Fruit fly (Drosophila melanogaster) whole organism, embryonic: ENCODE data around the gene r2d2.

Experiments used
- B-H1 ChIP-seq: fragments of 200-800 bp; sonication (Bioruptor generic); IDR thresholded peaks from 3 replicates; pipeline ENCODE4 v1.3.6; 2022; ENCODE audit warnings: missing biosample characterization, missing genetic modification characterization
- BEAF-32 ChIP-seq: fragments of 200-800 bp; sonication (Bioruptor generic); optimal IDR thresholded peaks from 3 replicates; lab custom pipeline; 2017; ENCODE audit warnings: missing biosample characterization, missing genetic modification characterization, mild to moderate bottlenecking, moderate library complexity, missing genetic modification reagents
- C15 ChIP-seq: fragments of 200-800 bp; sonication (Bioruptor generic); IDR thresholded peaks from 3 replicates; pipeline ENCODE4 v1.3.6; 2022; ENCODE audit warnings: missing biosample characterization, missing genetic modification characterization
- CG1024 ChIP-seq: fragments of 200-800 bp; sonication (Bioruptor generic); IDR thresholded peaks from 2 replicates; pipeline ENCODE4 v1.3.6; 2022; ENCODE audit warnings: missing biosample characterization, missing genetic modification characterization
- CG10543 ChIP-seq: fragments of 200-800 bp; sonication (Bioruptor generic); optimal IDR thresholded peaks from 3 replicates; lab custom pipeline; 2017; ENCODE audit warnings: missing biosample characterization, mild to moderate bottlenecking, missing genetic modification characterization, moderate library complexity
- CG10565 ChIP-seq: fragments of 200-800 bp; sonication (Bioruptor generic); optimal IDR thresholded peaks from 3 replicates; lab custom pipeline; 2016; ENCODE audit warnings: missing biosample characterization, mild to moderate bottlenecking, missing genetic modification characterization
- CG10959 ChIP-seq: fragments of 200-800 bp; sonication (Bioruptor generic); IDR thresholded peaks from 2 replicates; pipeline ENCODE4 v1.3.6; 2022; ENCODE audit warnings: missing biosample characterization, missing genetic modification characterization
- CG12391 ChIP-seq: fragments of 200-800 bp; sonication (Bioruptor generic); optimal IDR thresholded peaks from 3 replicates; lab custom pipeline; 2018; ENCODE audit warnings: missing biosample characterization, mild to moderate bottlenecking, missing genetic modification characterization, moderate library complexity
- CG17802 ChIP-seq: fragments of 200-800 bp; sonication (Bioruptor generic); optimal IDR thresholded peaks from 2 replicates; lab custom pipeline; 2018; ENCODE audit warnings: missing biosample characterization, mild to moderate bottlenecking, missing genetic modification characterization, moderate library complexity
- CG18262 ChIP-seq: fragments of 200-800 bp; optimal IDR thresholded peaks from 3 replicates; lab custom pipeline; 2019; ENCODE audit warnings: missing biosample characterization, mild to moderate bottlenecking, missing genetic modification characterization, moderate library complexity
- CG18764 ChIP-seq: fragments of 200-800 bp; sonication (Bioruptor generic); optimal IDR thresholded peaks from 3 replicates; lab custom pipeline; 2016; ENCODE audit warnings: missing biosample characterization, missing genetic modification characterization
- CG2199 ChIP-seq: fragments of 200-800 bp; sonication (Bioruptor generic); IDR thresholded peaks from 3 replicates; pipeline ENCODE4 v1.3.6; 2022; ENCODE audit warnings: missing biosample characterization, missing genetic modification characterization
- CG32532 ChIP-seq: fragments of 200-800 bp; sonication (Bioruptor generic); IDR thresholded peaks from 2 replicates; pipeline ENCODE4 v1.3.6; 2022; ENCODE audit warnings: missing biosample characterization, missing genetic modification characterization
- CG34224 ChIP-seq: fragments of 200-800 bp; sonication (Bioruptor generic); IDR thresholded peaks from 3 replicates; pipeline ENCODE4 v1.3.6; 2022; ENCODE audit warnings: missing biosample characterization, missing genetic modification characterization; ENCODE audit not compliant: partially characterized antibody
- CG34422 ChIP-seq: fragments of 200-800 bp; sonication (Bioruptor generic); IDR thresholded peaks from 3 replicates; pipeline ENCODE4 v1.3.6; 2022; ENCODE audit warnings: missing biosample characterization, missing genetic modification characterization
- CG5180 ChIP-seq: fragments of 200-800 bp; sonication (Bioruptor generic); optimal IDR thresholded peaks from 3 replicates; lab custom pipeline; 2017; ENCODE audit warnings: missing biosample characterization, missing genetic modification characterization, mild to moderate bottlenecking, moderate library complexity, missing genetic modification reagents
- CG7928 ChIP-seq: fragments of 200-800 bp; sonication (Bioruptor generic); optimal IDR thresholded peaks from 2 replicates; lab custom pipeline; 2017; ENCODE audit warnings: missing biosample characterization, mild to moderate bottlenecking, missing genetic modification characterization
- CG9727 ChIP-seq: fragments of 200-800 bp; sonication (Bioruptor generic); optimal IDR thresholded peaks from 3 replicates; lab custom pipeline; 2017; ENCODE audit warnings: missing biosample characterization, mild to moderate bottlenecking, missing genetic modification characterization
- CG9817 ChIP-seq: fragments of 200-800 bp; sonication (Bioruptor generic); optimal IDR thresholded peaks from 2 replicates; lab custom pipeline; 2018; ENCODE audit warnings: missing biosample characterization, mild to moderate bottlenecking, missing genetic modification characterization, moderate library complexity
- CG9876 ChIP-seq: fragments of 200-800 bp; sonication (Bioruptor generic); optimal IDR thresholded peaks from 2 replicates; lab custom pipeline; 2016; ENCODE audit warnings: missing biosample characterization, missing genetic modification characterization
- Max ChIP-seq: fragments of 200-800 bp; sonication (Bioruptor generic); optimal IDR thresholded peaks from 2 replicates; lab custom pipeline; 2016; ENCODE audit warnings: missing biosample characterization, mild to moderate bottlenecking, missing genetic modification characterization
- Mrtf ChIP-seq: fragments of 200-800 bp; sonication (Bioruptor generic); IDR thresholded peaks from 3 replicates; pipeline ENCODE4 v1.3.6; 2022; ENCODE audit warnings: missing biosample characterization, missing genetic modification characterization
- Rx ChIP-seq: fragments of 200-800 bp; sonication (Bioruptor generic); IDR thresholded peaks from 2 replicates; pipeline ENCODE4 v1.3.6; 2022; ENCODE audit warnings: missing biosample characterization, missing genetic modification characterization
- Sry-δ ChIP-seq: fragments of 200-800 bp; sonication (Bioruptor generic); optimal IDR thresholded peaks from 2 replicates; lab custom pipeline; 2016; ENCODE audit warnings: missing biosample characterization, missing genetic modification characterization
- Vsx1 ChIP-seq: fragments of 200-800 bp; sonication (Bioruptor generic); optimal IDR thresholded peaks from 2 replicates; lab custom pipeline; 2017; ENCODE audit warnings: missing biosample characterization, mild to moderate bottlenecking, missing genetic modification characterization, missing genetic modification reagents
- amos ChIP-seq: fragments of 200-800 bp; sonication (Bioruptor generic); IDR thresholded peaks from 2 replicates; pipeline ENCODE4 v1.3.6; 2022; ENCODE audit warnings: missing biosample characterization, missing genetic modification characterization; ENCODE audit not compliant: partially characterized antibody
- bigmax ChIP-seq: fragments of 200-800 bp; sonication (Bioruptor generic); optimal IDR thresholded peaks from 2 replicates; lab custom pipeline; 2018; ENCODE audit warnings: missing biosample characterization, mild to moderate bottlenecking, missing genetic modification characterization
- bowl ChIP-seq: fragments of 200-800 bp; sonication (Bioruptor generic); IDR thresholded peaks from 2 replicates; pipeline ENCODE4 v1.3.6; 2022; ENCODE audit warnings: missing biosample characterization, missing genetic modification characterization
- bsh ChIP-seq, 2 experiments: fragments of 200-800 bp; sonication (Bioruptor generic); optimal IDR thresholded peaks; 2 replicates each; lab custom pipeline; 2017 to 2018; ENCODE audit warnings: mild to moderate bottlenecking in 2 of 2, missing biosample characterization in 2 of 2, missing genetic modification characterization in 2 of 2, moderate library complexity in 1 of 2
- cato ChIP-seq: fragments of 200-800 bp; sonication (Bioruptor generic); optimal IDR thresholded peaks from 2 replicates; lab custom pipeline; 2016; ENCODE audit warnings: missing biosample characterization, missing genetic modification characterization, borderline replicate concordance
- chm ChIP-seq: fragments of 200-800 bp; sonication (Bioruptor generic); IDR thresholded peaks from 2 replicates; pipeline ENCODE4 v1.3.6; 2022; ENCODE audit warnings: missing biosample characterization, missing genetic modification characterization
- dimm ChIP-seq: fragments of 200-800 bp; sonication (Bioruptor generic); IDR thresholded peaks from 2 replicates; pipeline ENCODE4 v1.3.6; 2022; ENCODE audit warnings: missing biosample characterization, missing genetic modification characterization
- fd64A ChIP-seq: fragments of 200-800 bp; sonication (Bioruptor generic); optimal IDR thresholded peaks from 3 replicates; lab custom pipeline; 2018; ENCODE audit warnings: missing biosample characterization, mild to moderate bottlenecking, missing genetic modification characterization
- fru ChIP-seq: fragments of >200 bp; optimal IDR thresholded peaks from 2 replicates; lab custom pipeline; 2017
- gem ChIP-seq: fragments of 200-800 bp; sonication (Bioruptor generic); optimal IDR thresholded peaks from 2 replicates; lab custom pipeline; 2019; ENCODE audit warnings: missing biosample characterization, mild to moderate bottlenecking, missing genetic modification characterization, moderate library complexity
- hbn ChIP-seq: fragments of 200-800 bp; sonication (Bioruptor generic); IDR thresholded peaks from 2 replicates; pipeline ENCODE4 v1.3.6; 2022; ENCODE audit warnings: missing biosample characterization, missing genetic modification characterization; ENCODE audit not compliant: partially characterized antibody
- ken ChIP-seq: fragments of 200-800 bp; sonication (Bioruptor generic); IDR thresholded peaks from 3 replicates; pipeline ENCODE4 v1.3.6; 2022; ENCODE audit warnings: missing biosample characterization, missing genetic modification characterization
- nom ChIP-seq: fragments of 200-800 bp; sonication (Bioruptor generic); optimal IDR thresholded peaks from 2 replicates; lab custom pipeline; 2017; ENCODE audit warnings: missing biosample characterization, missing genetic modification characterization, mild to moderate bottlenecking, moderate library complexity, missing genetic modification reagents
- phol ChIP-seq: fragments of 200-800 bp; sonication (Bioruptor generic); optimal IDR thresholded peaks from 3 replicates; lab custom pipeline; 2018; ENCODE audit warnings: missing biosample characterization, mild to moderate bottlenecking, missing genetic modification characterization, moderate library complexity
- pzg ChIP-seq: fragments of 200-800 bp; sonication (Bioruptor generic); optimal IDR thresholded peaks from 3 replicates; lab custom pipeline; 2018; ENCODE audit warnings: missing biosample characterization, mild to moderate bottlenecking, missing genetic modification characterization, moderate library complexity
- ranshi ChIP-seq: fragments of 200-800 bp; sonication (Bioruptor generic); IDR thresholded peaks from 2 replicates; pipeline ENCODE4 v1.3.6; 2022; ENCODE audit warnings: missing biosample characterization, missing genetic modification characterization
- sc ChIP-seq, 3 experiments: fragments of >200 bp in 2 of 3; fragments of 200-800 bp in 1 of 3; sonication (Bioruptor generic) in 1 of 3; optimal IDR thresholded peaks; 2 replicates in 2 of 3; 3 replicates in 1 of 3; lab custom pipeline; 2017; ENCODE audit warnings: mild to moderate bottlenecking in 1 of 3, missing biosample characterization in 1 of 3, missing genetic modification characterization in 1 of 3, missing genetic modification reagents in 1 of 3
- shn ChIP-seq: fragments of 200-800 bp; sonication (Bioruptor generic); optimal IDR thresholded peaks from 3 replicates; lab custom pipeline; 2016; ENCODE audit warnings: missing biosample characterization, missing genetic modification characterization
- sisA ChIP-seq: fragments of 200-800 bp; sonication (Bioruptor generic); IDR thresholded peaks from 2 replicates; pipeline ENCODE4 v1.3.6; 2022; ENCODE audit warnings: missing biosample characterization, missing genetic modification characterization
- slp2 ChIP-seq: fragments of 200-800 bp; sonication (Bioruptor generic); optimal IDR thresholded peaks from 2 replicates; lab custom pipeline; 2016; ENCODE audit warnings: missing biosample characterization, missing genetic modification characterization
- tin ChIP-seq: fragments of 200-800 bp; sonication (Bioruptor generic); optimal IDR thresholded peaks from 3 replicates; lab custom pipeline; 2016; ENCODE audit warnings: missing biosample characterization, missing genetic modification characterization
- tll ChIP-seq, 2 experiments: fragments of 200-800 bp in 1 of 2; fragments of >200 bp in 1 of 2; sonication (Bioruptor generic) in 1 of 2; optimal IDR thresholded peaks; 2 replicates each; lab custom pipeline; 2017 to 2019; ENCODE audit warnings: missing biosample characterization in 2 of 2, missing genetic modification characterization in 2 of 2, mild to moderate bottlenecking in 1 of 2, moderate library complexity in 1 of 2
- zen2 ChIP-seq: fragments of 200-800 bp; sonication (Bioruptor generic); IDR thresholded peaks from 3 replicates; pipeline ENCODE4 v1.3.6; 2022; ENCODE audit warnings: missing biosample characterization, missing genetic modification characterization; ENCODE audit not compliant: partially characterized antibody

r2d2 gene

DNA sequence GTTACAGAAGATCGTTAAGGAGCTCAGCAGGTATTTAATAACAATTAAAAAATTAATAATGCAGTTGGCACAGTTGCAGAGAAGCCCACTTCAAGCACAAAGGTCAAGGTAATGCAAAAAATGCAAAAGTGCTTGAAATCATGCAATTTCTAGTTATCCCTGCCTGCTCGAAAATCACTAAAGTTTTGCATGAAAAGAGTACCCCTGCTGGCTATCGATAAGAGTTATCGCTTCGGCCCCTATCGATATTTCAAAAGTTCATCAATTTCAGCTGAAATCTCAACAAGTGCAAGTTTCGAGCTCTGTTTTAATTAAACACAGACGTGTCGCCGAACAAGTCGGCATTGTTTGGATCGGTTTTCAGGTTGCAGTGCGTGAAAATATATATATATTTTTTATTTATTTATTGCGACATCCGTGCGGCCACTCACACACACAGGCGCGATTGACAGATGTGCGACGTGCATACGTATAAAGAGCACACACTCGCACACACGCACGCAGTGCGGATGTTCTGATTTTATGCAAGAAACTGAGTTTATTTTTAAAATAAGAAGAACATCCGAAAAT is 21.4 kb downstream of the r2d2 start (continued):
- TF ChIP-seq ken (GFP tag; lab: Robert Waterston, UW) (0 out of 3 replicates have a peak, but pooled peaks have one; percentile 56), CG1024 (GFP tag; lab: Robert Waterston, UW) (0 out of 2 replicates have a peak, but pooled peaks have one; percentile 3), Sry-δ (GFP tag; lab: Kevin White, UChicago) (peak; percentile 76), CG34224 (GFP tag; lab: Robert Waterston, UW) (peak; percentile 90), Rx (GFP tag; lab: Robert Waterston, UW) (no peak), sisA (GFP tag; lab: Robert Waterston, UW) (no peak), gem (peak; percentile 59), B-H1 (no peak), CG10959 (GFP tag; lab: Robert Waterston, UW) (no peak; the same call in 1 of the 2 replicates), CG9727 (GFP tag; lab: Kevin White, UChicago) (peak; percentile 63), BEAF-32 (GFP tag; lab: Kevin White, UChicago) (peak; percentile 85), tin (peak; percentile 68), cato (no peak), sc (optimal IDR thresholded peaks at IDR 0.05; lab: Kevin White, UChicago) (no peak), sc (GFP tag; optimal IDR thresholded peaks at IDR 0.05; lab: Kevin White, UChicago) (peak; percentile 24), chm (GFP tag; lab: Robert Waterston, UW) (peak; percentile 31; the same call in 1 of the 2 replicates), tll (GFP tag; optimal IDR thresholded peaks at IDR 0.05; lab: Kevin White, UChicago) (no peak), bigmax (GFP tag; lab: Kevin White, UChicago) (peak; percentile 9), phol (tag; lab: Kevin White, UChicago) (peak; percentile 67), CG34422 (GFP tag; lab: Robert Waterston, UW) (peak; percentile 73; the same call in 1 of the 3 replicates), pzg (GFP tag; lab: Kevin White, UChicago) (peak; percentile 64), Vsx1 (GFP tag; lab: Kevin White, UChicago) (no peak), CG7928 (GFP tag; lab: Kevin White, UChicago) (no peak), ranshi (GFP tag; lab: Robert Waterston, UW) (0 out of 2 replicates have a peak, but pooled peaks have one; percentile 9), Max (GFP tag; lab: Kevin White, UChicago) (peak; percentile 58), bsh (GFP tag; optimal IDR thresholded peaks at IDR 0.05; lab: Kevin White, UChicago) (peak; percentile 2 to 38), CG12391 (peak; percentile 51), zen2 (GFP tag; lab: Robert Waterston, UW) (peak; percentile 84), CG18764 (GFP tag; lab: Kevin White, UChicago) (no peak), hbn (GFP tag; lab: Robert Waterston, UW) (peak; percentile 87), CG5180 (GFP tag; lab: Kevin White, UChicago) (peak; percentile 30), CG9876 (peak; percentile 24), CG10543 (peak; percentile 46), C15 (GFP tag; lab: Robert Waterston, UW) (no peak), nom (GFP tag; lab: Kevin White, UChicago) (peak; percentile 41), dimm (GFP tag; lab: Robert Waterston, UW) (no peak), slp2 (peak; percentile 4), amos (peak; percentile 82), CG2199 (GFP tag; lab: Robert Waterston, UW) (0 out of 3 replicates have a peak, but pooled peaks have one; percentile 14), CG10565 (GFP tag; lab: Kevin White, UChicago) (no peak), CG32532 (GFP tag; lab: Robert Waterston, UW) (peak; percentile 72), Mrtf (GFP tag; lab: Robert Waterston, UW) (0 out of 3 replicates have a peak, but pooled peaks have one; percentile 47), fru (lab: Kevin White, UChicago) (no peak), shn (GFP tag; lab: Kevin White, UChicago) (peak; percentile 46), CG17802 (peak; percentile 2), bowl (GFP tag; lab: Robert Waterston, UW) (no peak), CG9817 (tag; lab: Kevin White, UChicago) (peak; percentile 45), CG18262 (tag; lab: Kevin White, UChicago) (peak; percentile 41), fd64A (GFP tag; lab: Kevin White, UChicago) (peak; percentile 32)
